Worm (Caenorhabditis elegans) whole organism, young adult: ENCODE data around the gene ugt-65.
A peak's percentile ranks its signal among the peaks of the same experiment; 100 is the strongest.

Source experiments
- B0261.1 ChIP-seq: sonication (generic microtip); optimal IDR thresholded peaks from 2 replicates; lab custom pipeline; 2016; ENCODE audit warnings: mild to moderate bottlenecking, missing genetic modification characterization, moderate library complexity, missing compliant biosample characterization
- C17E4.6 ChIP-seq: fragments of 200-800 bp; sonication (Bioruptor generic); IDR thresholded peaks from 2 replicates; pipeline ENCODE4 v1.3.6; 2022; ENCODE audit warnings: missing genetic modification reagents, missing genetic modification characterization, missing compliant biosample characterization
- D2030.7 ChIP-seq: fragments of 200-800 bp; sonication (Bioruptor generic); IDR thresholded peaks from 2 replicates; pipeline ENCODE4 v1.3.6; 2022; ENCODE audit warnings: missing genetic modification reagents, missing genetic modification characterization, missing compliant biosample characterization
- F33H1.4 ChIP-seq: fragments of 200-800 bp; sonication (Bioruptor generic); IDR thresholded peaks from 2 replicates; pipeline ENCODE4 v1.3.6; 2022; ENCODE audit warnings: missing genetic modification reagents, missing genetic modification characterization, missing compliant biosample characterization
- ZK185.1 ChIP-seq: sonication (generic microtip); optimal IDR thresholded peaks from 2 replicates; lab custom pipeline; 2016; ENCODE audit warnings: mild to moderate bottlenecking, missing genetic modification characterization, missing compliant biosample characterization; ENCODE audit not compliant: poor library complexity, severe bottlenecking
- aptf-2 ChIP-seq: fragments of 200-800 bp; sonication (Bioruptor generic); conservative IDR thresholded peaks from 2 replicates; pipeline ENCODE4 v1.3.6; 2022; ENCODE audit warnings: missing genetic modification reagents, missing genetic modification characterization, missing compliant biosample characterization
- aptf-3 ChIP-seq: fragments of 200-800 bp; sonication (Bioruptor generic); IDR thresholded peaks from 2 replicates; pipeline ENCODE4 v1.3.6; 2022; ENCODE audit warnings: missing genetic modification characterization, missing compliant biosample characterization
- attf-3 ChIP-seq: fragments of 200-800 bp; sonication (Bioruptor generic); conservative IDR thresholded peaks from 2 replicates; pipeline ENCODE4 v1.3.6; 2022; ENCODE audit warnings: missing genetic modification reagents, missing genetic modification characterization, missing compliant biosample characterization
- bed-1 ChIP-seq: fragments of 200-800 bp; sonication (Bioruptor generic); IDR thresholded peaks from 2 replicates; pipeline ENCODE4 v1.3.6; 2022; ENCODE audit warnings: missing genetic modification reagents, missing genetic modification characterization, missing compliant biosample characterization
- ceh-79 ChIP-seq: sonication (generic microtip); optimal IDR thresholded peaks from 2 replicates; lab custom pipeline; 2017; ENCODE audit warnings: mild to moderate bottlenecking, missing genetic modification characterization, missing compliant biosample characterization
- dox-1 ChIP-seq: fragments of 200-800 bp; sonication (Bioruptor generic); IDR thresholded peaks from 2 replicates; pipeline ENCODE4 v1.3.6; 2022; ENCODE audit warnings: missing genetic modification reagents, missing genetic modification characterization, missing compliant biosample characterization
- dpff-1 ChIP-seq: sonication (generic microtip); optimal IDR thresholded peaks from 2 replicates; lab custom pipeline; 2017; ENCODE audit warnings: mild to moderate bottlenecking, missing genetic modification characterization, missing compliant biosample characterization
- efl-1 ChIP-seq: fragments of 150-350 bp; optimal IDR thresholded peaks from 2 replicates; lab custom pipeline; 2014; ENCODE audit warnings: missing biosample characterization, missing genetic modification reagents, missing genetic modification characterization
- egl-18 ChIP-seq: fragments of 200-800 bp; sonication (Bioruptor generic); IDR thresholded peaks from 2 replicates; pipeline ENCODE4 v1.3.6; 2022; ENCODE audit warnings: missing genetic modification reagents, missing genetic modification characterization, missing compliant biosample characterization
- egl-44 ChIP-seq: fragments of 200-800 bp; sonication (Bioruptor generic); IDR thresholded peaks from 2 replicates; pipeline ENCODE4 v1.3.6; 2022; ENCODE audit warnings: missing genetic modification reagents, missing genetic modification characterization, missing compliant biosample characterization
- ekl-4 ChIP-seq: fragments of 200-800 bp; sonication (Bioruptor generic); IDR thresholded peaks from 2 replicates; pipeline ENCODE4 v1.3.6; 2022; ENCODE audit warnings: missing genetic modification reagents, missing genetic modification characterization, missing compliant biosample characterization
- him-1 ChIP-seq: sonication (generic microtip); optimal IDR thresholded peaks from 2 replicates; lab custom pipeline; 2016; ENCODE audit warnings: missing genotype, missing genetic modification reagents, missing genetic modification characterization, missing compliant biosample characterization
- hmg-1.2 ChIP-seq: fragments of 200-800 bp; sonication (Bioruptor generic); IDR thresholded peaks from 2 replicates; pipeline ENCODE4 v1.3.6; 2022; ENCODE audit warnings: missing genetic modification reagents, missing genetic modification characterization, missing compliant biosample characterization
- hrde-1 ChIP-seq: sonication (generic microtip); optimal IDR thresholded peaks from 2 replicates; lab custom pipeline; 2016; ENCODE audit warnings: missing genetic modification characterization, mild to moderate bottlenecking, missing compliant biosample characterization, moderate library complexity, missing genotype, missing genetic modification reagents, borderline replicate concordance
- let-607 ChIP-seq, 2 experiments: fragments of 200-800 bp in 1 of 2; sonication (Bioruptor generic) in 1 of 2; sonication (generic microtip) in 1 of 2; optimal IDR thresholded peaks; 2 replicates each; lab custom pipeline; 2016 to 2018; ENCODE audit warnings: mild to moderate bottlenecking in 2 of 2, missing compliant biosample characterization in 2 of 2, missing genetic modification characterization in 2 of 2, moderate library complexity in 2 of 2, missing genotype in 1 of 2
- lsl-1 ChIP-seq: fragments of 200-800 bp; sonication (Bioruptor generic); optimal IDR thresholded peaks from 2 replicates; lab custom pipeline; 2018; ENCODE audit warnings: mild to moderate bottlenecking, missing genetic modification characterization, moderate library complexity, missing compliant biosample characterization
- madf-6 ChIP-seq: fragments of 200-800 bp; sonication (Bioruptor generic); IDR thresholded peaks from 2 replicates; pipeline ENCODE4 v1.3.6; 2022; ENCODE audit warnings: missing genetic modification reagents, missing genetic modification characterization, missing compliant biosample characterization
- madf-8 ChIP-seq: fragments of 200-800 bp; sonication (Bioruptor generic); conservative IDR thresholded peaks from 2 replicates; pipeline ENCODE4 v1.3.6; 2022; ENCODE audit warnings: missing genetic modification reagents, missing genetic modification characterization, missing compliant biosample characterization
- nfya-2 ChIP-seq: fragments of 200-800 bp; sonication (Bioruptor generic); IDR thresholded peaks from 2 replicates; pipeline ENCODE4 v1.3.6; 2022; ENCODE audit warnings: missing genetic modification reagents, missing genetic modification characterization, missing compliant biosample characterization
- nhr-80 ChIP-seq: sonication (generic microtip); optimal IDR thresholded peaks from 2 replicates; lab custom pipeline; 2016; ENCODE audit warnings: missing genetic modification characterization, missing compliant biosample characterization
- pbrm-1 ChIP-seq: fragments of 200-800 bp; sonication (Bioruptor generic); IDR thresholded peaks from 2 replicates; pipeline ENCODE4 v1.3.6; 2022; ENCODE audit warnings: missing genetic modification reagents, missing genetic modification characterization, missing compliant biosample characterization
- sea-2 ChIP-seq: fragments of 200-800 bp; sonication (Bioruptor generic); IDR thresholded peaks from 2 replicates; pipeline ENCODE4 v1.3.6; 2022; ENCODE audit warnings: missing genetic modification characterization, missing compliant biosample characterization
- snpc-4 ChIP-seq, 5 experiments: fragments of 150-350 bp in 1 of 5; sonication (generic microtip) in 4 of 5; optimal IDR thresholded peaks; 2 replicates each; lab custom pipeline; 2014 to 2018; ENCODE audit warnings: missing genetic modification characterization in 5 of 5, missing biosample characterization in 3 of 5, antibody characterized with exemption in 2 of 5, mild to moderate bottlenecking in 2 of 5, missing compliant biosample characterization in 2 of 5, missing genotype in 2 of 5, moderate library complexity in 2 of 5, missing genetic modification reagents in 1 of 5
- tbx-9 ChIP-seq: sonication (generic microtip); optimal IDR thresholded peaks from 2 replicates; lab custom pipeline; 2016; ENCODE audit warnings: borderline replicate concordance, missing genetic modification characterization, inconsistent platforms, missing compliant biosample characterization
- unc-62 ChIP-seq: fragments of 150-350 bp; optimal IDR thresholded peaks from 2 replicates; lab custom pipeline; 2014; ENCODE audit warnings: missing biosample characterization, missing genetic modification reagents, missing genetic modification characterization
- xnd-1 ChIP-seq: sonication (generic microtip); optimal IDR thresholded peaks from 2 replicates; lab custom pipeline; 2016; ENCODE audit warnings: missing genotype, missing genetic modification reagents, missing genetic modification characterization, missing compliant biosample characterization
- ztf-18 ChIP-seq: sonication (generic microtip); optimal IDR thresholded peaks from 2 replicates; lab custom pipeline; 2016; ENCODE audit warnings: missing genotype, mild to moderate bottlenecking, missing genetic modification characterization, missing compliant biosample characterization
- ztf-26 ChIP-seq: sonication (generic microtip); optimal IDR thresholded peaks from 2 replicates; lab custom pipeline; 2017; ENCODE audit warnings: missing genetic modification characterization, missing compliant biosample characterization
- ztf-28 ChIP-seq: fragments of 200-800 bp; sonication (Bioruptor generic); IDR thresholded peaks from 2 replicates; pipeline ENCODE4 v1.3.6; 2022; ENCODE audit warnings: missing genetic modification reagents, missing genetic modification characterization, missing compliant biosample characterization
- ztf-3 ChIP-seq: fragments of 200-800 bp; sonication (Bioruptor generic); optimal IDR thresholded peaks from 2 replicates; lab custom pipeline; 2018; ENCODE audit warnings: mild to moderate bottlenecking, missing genetic modification characterization, missing compliant biosample characterization

The ugt-65 gene

DNA sequence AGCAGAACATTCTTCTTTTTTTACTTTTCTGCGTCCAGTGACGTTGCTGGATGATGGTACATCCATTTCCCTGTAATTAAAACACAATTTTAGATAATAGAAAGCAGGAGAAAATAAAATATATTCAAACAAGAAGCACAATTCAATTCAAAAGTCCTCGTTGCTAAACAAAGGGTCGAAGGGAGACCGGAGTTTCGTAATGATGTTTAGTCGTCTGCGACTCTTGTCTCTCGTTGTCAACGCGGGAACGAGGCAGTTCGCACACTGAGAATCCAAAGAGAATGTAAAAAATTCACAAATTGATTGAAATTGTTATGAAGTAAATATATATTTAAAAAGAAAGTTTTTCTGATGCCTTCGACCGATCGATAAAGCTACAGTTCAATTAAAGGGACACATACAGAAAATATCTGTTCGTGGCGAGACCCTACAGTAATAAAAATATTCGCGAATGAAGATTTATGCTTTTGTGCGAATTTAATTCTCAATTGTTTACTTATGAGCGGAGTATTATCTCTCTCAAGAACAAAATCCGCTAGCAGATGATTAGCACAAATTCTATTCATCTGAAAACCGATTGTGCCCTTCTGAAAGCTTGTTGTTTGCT lies 30.8 kb downstream of the ugt-65 start, which contains the start of gene dpy-26:
Gene dpy-26, minus strand, starts transcription at position 111 of the 607 bp plus-strand sequence.
- TF ChIP-seq egl-18 (GFP tag; lab: Robert Waterston, UW) = no peak
- TF ChIP-seq ZK185.1 (tag; lab: Kevin White, UChicago) = peak; percentile 22
- TF ChIP-seq attf-3 = peak; percentile 91
- peak; percentile 49 for TF ChIP-seq madf-6 (GFP tag; lab: Robert Waterston, UW)
- TF ChIP-seq dpff-1 (tag; lab: Kevin White, UChicago) = no peak
- no peak for TF ChIP-seq C17E4.6 (GFP tag; lab: Robert Waterston, UW)
- TF ChIP-seq ekl-4 (GFP tag; lab: Robert Waterston, UW) = 0 out of 2 replicates have a peak, but pooled peaks have one; percentile 47
- TF ChIP-seq ztf-28 (GFP tag; lab: Robert Waterston, UW) = no peak
- peak; percentile 54 for TF ChIP-seq efl-1 (GFP tag; lab: Kevin White, UChicago)
- peak; percentile 22 for TF ChIP-seq xnd-1
- TF ChIP-seq F33H1.4 (GFP tag; lab: Robert Waterston, UW) = peak; percentile 73
- TF ChIP-seq ztf-18 (tag; lab: Kevin White, UChicago) = no peak
- no peak for TF ChIP-seq snpc-4 (GFP tag; optimal IDR thresholded peaks at IDR 0.05; lab: Kevin White, UChicago)
- peak in 2 of 4 experiments; percentile 13 to 14 for TF ChIP-seq snpc-4 (tag; optimal IDR thresholded peaks at IDR 0.05; lab: Kevin White, UChicago)
- TF ChIP-seq ceh-79 (tag; lab: Kevin White, UChicago) = no peak
- peak; percentile 21; the same call in 1 of the 2 replicates for TF ChIP-seq madf-8
- TF ChIP-seq unc-62 (GFP tag; lab: Kevin White, UChicago) = no peak
- TF ChIP-seq D2030.7 (GFP tag; lab: Robert Waterston, UW) = peak; percentile 29; the same call in 1 of the 2 replicates
- peak; percentile 81 for TF ChIP-seq lsl-1 (GFP tag; lab: Kevin White, UChicago)
- TF ChIP-seq hmg-1.2 (GFP tag; lab: Robert Waterston, UW) = peak; percentile 48; the same call in 1 of the 2 replicates
- no peak for TF ChIP-seq aptf-3 (GFP tag; lab: Robert Waterston, UW)
- TF ChIP-seq him-1 (tag; lab: Kevin White, UChicago) = no peak
- TF ChIP-seq, all 124 proteins: peak for 12

DNA sequence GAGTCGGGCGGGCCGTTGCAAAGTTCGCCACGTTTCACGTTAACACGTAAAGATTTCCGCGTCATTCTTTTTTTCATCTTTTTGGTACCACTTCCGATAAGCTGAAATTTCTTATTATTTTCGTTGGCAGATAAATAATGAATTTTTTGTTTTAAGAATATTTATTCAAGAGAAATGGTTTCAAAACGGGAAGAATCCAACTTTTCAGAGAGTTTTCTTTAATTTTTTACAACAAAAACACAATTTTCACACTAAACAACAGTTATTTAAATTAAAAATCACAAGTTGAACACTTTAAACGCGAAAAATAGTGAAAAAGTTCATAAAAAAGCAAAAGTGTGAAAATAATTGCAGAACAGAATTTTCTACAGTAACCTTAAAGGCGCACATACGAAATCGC lies 33.6 kb downstream of the ugt-65 start, which contains the start of gene spe-44:
Gene spe-44, minus strand, starts transcription at position 101 of the 400 bp plus-strand sequence.
- TF ChIP-seq lsl-1 (GFP tag; lab: Kevin White, UChicago) (peak; percentile 71), nhr-80 (tag; lab: Kevin White, UChicago) (no peak), sea-2 (GFP tag; lab: Robert Waterston, UW) (no peak), hrde-1 (tag; lab: Kevin White, UChicago) (no peak)
- TF ChIP-seq, all 124 proteins: peak for 1

DNA sequence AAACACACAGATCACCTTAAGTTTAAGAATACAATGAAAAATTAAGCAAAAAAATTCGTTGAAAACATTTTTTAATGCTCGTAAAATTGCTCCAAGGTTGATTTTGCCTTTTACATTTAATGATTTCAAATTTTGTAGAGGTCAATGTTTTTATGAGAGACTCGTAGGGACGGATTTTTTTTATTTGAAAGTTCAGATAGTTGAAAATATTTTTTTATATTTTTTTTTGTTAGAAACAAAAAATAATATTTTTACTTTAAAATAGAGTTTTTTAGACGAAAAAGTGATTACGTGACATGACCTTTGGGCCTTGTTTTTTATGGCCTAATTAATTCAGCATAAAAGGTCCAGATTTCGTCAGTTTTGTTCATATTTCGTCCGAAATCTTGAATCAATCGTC lies 34.3 kb downstream of the ugt-65 start, which contains the start of gene smz-1:
Gene smz-1, plus strand, starts transcription at position 301 of the 400 bp plus-strand sequence.
- TF ChIP-seq nfya-2 (GFP tag; lab: Robert Waterston, UW) (no peak), ztf-18 (tag; lab: Kevin White, UChicago) (no peak), dox-1 (GFP tag; lab: Robert Waterston, UW) (no peak), F33H1.4 (GFP tag; lab: Robert Waterston, UW) (no peak), lsl-1 (GFP tag; lab: Kevin White, UChicago) (no peak), bed-1 (GFP tag; lab: Robert Waterston, UW) (no peak), ztf-3 (no peak), ztf-26 (tag; lab: Kevin White, UChicago) (no peak), pbrm-1 (GFP tag; lab: Robert Waterston, UW) (no peak), aptf-2 (GFP tag; lab: Robert Waterston, UW) (no peak), let-607 (tag; optimal IDR thresholded peaks at IDR 0.05; lab: Kevin White, UChicago) (no peak), tbx-9 (tag; lab: Kevin White, UChicago) (no peak), egl-44 (GFP tag; lab: Robert Waterston, UW) (no peak), B0261.1 (tag; lab: Kevin White, UChicago) (no peak), efl-1 (GFP tag; lab: Kevin White, UChicago) (no peak)
